Fruit fly (Drosophila melanogaster) whole organism, wandering third instar larva: Measurements from ENCODE around the gene CG9107.

ENCODE experiments used
- dsf ChIP-seq: sonication (Bioruptor generic); optimal IDR thresholded peaks from 2 replicates; lab custom pipeline; 2016; ENCODE audit warnings: missing biosample characterization, missing genetic modification characterization, borderline replicate concordance
- h ChIP-seq: fragments of 200-800 bp; sonication (Bioruptor generic); optimal IDR thresholded peaks from 3 replicates; lab custom pipeline; 2016; ENCODE audit warnings: missing biosample characterization, mild to moderate bottlenecking, missing genetic modification characterization
- sv ChIP-seq: fragments of 200-800 bp; sonication (Bioruptor generic); optimal IDR thresholded peaks from 3 replicates; lab custom pipeline; 2016; ENCODE audit warnings: missing biosample characterization, missing genetic modification characterization

- TF ChIP-seq dsf = no peak
- no peak for TF ChIP-seq sv
- no peak for TF ChIP-seq h (GFP tag; lab: Kevin White, UChicago)
Measured at dm6 chr2L:6000065-6000464, 24.3 kb downstream of the CG9107 start, which contains the start of gene Tsp26A.
